Fruit fly (Drosophila melanogaster) whole organism, embryonic: ENCODE data around the gene IleRS-m.

Source experiments
- Atf6 ChIP-seq: fragments of 200-800 bp; sonication (Bioruptor generic); IDR thresholded peaks from 2 replicates; pipeline ENCODE4 v1.3.6; 2022; ENCODE audit warnings: missing biosample characterization, missing genetic modification characterization
- Bdp1 ChIP-seq: fragments of 200-800 bp; sonication (Bioruptor generic); optimal IDR thresholded peaks from 3 replicates; lab custom pipeline; 2016; ENCODE audit warnings: missing biosample characterization, missing genetic modification characterization
- CG10959 ChIP-seq: fragments of 200-800 bp; sonication (Bioruptor generic); IDR thresholded peaks from 2 replicates; pipeline ENCODE4 v1.3.6; 2022; ENCODE audit warnings: missing biosample characterization, missing genetic modification characterization
- CG11504 ChIP-seq: fragments of 200-800 bp; sonication (Bioruptor generic); optimal IDR thresholded peaks from 3 replicates; lab custom pipeline; 2019; ENCODE audit warnings: missing biosample characterization, mild to moderate bottlenecking, missing genetic modification characterization, moderate library complexity
- CG12236 ChIP-seq: fragments of 200-800 bp; sonication (Bioruptor generic); optimal IDR thresholded peaks from 2 replicates; lab custom pipeline; 2016; ENCODE audit warnings: missing biosample characterization, missing genetic modification characterization
- CG13296 ChIP-seq: fragments of 200-800 bp; sonication (Bioruptor generic); optimal IDR thresholded peaks from 3 replicates; lab custom pipeline; 2018; ENCODE audit warnings: missing biosample characterization, mild to moderate bottlenecking, missing genetic modification characterization
- CG13894 ChIP-seq: fragments of 200-800 bp; sonication (Bioruptor generic); optimal IDR thresholded peaks from 3 replicates; lab custom pipeline; 2018; ENCODE audit warnings: missing biosample characterization, mild to moderate bottlenecking, missing genetic modification characterization, moderate library complexity
- CG17612 ChIP-seq: fragments of 200-800 bp; sonication (Bioruptor generic); IDR thresholded peaks from 2 replicates; pipeline ENCODE4 v1.3.6; 2022; ENCODE audit warnings: missing biosample characterization, missing genetic modification characterization
- CG2116 ChIP-seq: fragments of 200-800 bp; sonication (Bioruptor generic); optimal IDR thresholded peaks from 3 replicates; lab custom pipeline; 2018; ENCODE audit warnings: missing biosample characterization, mild to moderate bottlenecking, missing genetic modification characterization
- CG34224 ChIP-seq: fragments of 200-800 bp; sonication (Bioruptor generic); IDR thresholded peaks from 3 replicates; pipeline ENCODE4 v1.3.6; 2022; ENCODE audit warnings: missing biosample characterization, missing genetic modification characterization; ENCODE audit not compliant: partially characterized antibody
- CG4360 ChIP-seq: fragments of 200-800 bp; sonication (Bioruptor generic); IDR thresholded peaks from 2 replicates; pipeline ENCODE4 v1.3.6; 2022; ENCODE audit warnings: missing biosample characterization, missing genetic modification characterization
- CG4707 ChIP-seq: fragments of 200-800 bp; sonication (Bioruptor generic); optimal IDR thresholded peaks from 2 replicates; lab custom pipeline; 2018; ENCODE audit warnings: missing biosample characterization, mild to moderate bottlenecking, missing genetic modification characterization, moderate library complexity
- CG4854 ChIP-seq: fragments of 200-800 bp; sonication (Bioruptor generic); optimal IDR thresholded peaks from 2 replicates; lab custom pipeline; 2016; ENCODE audit warnings: missing biosample characterization, missing genetic modification characterization, inconsistent platforms
- CG7786 ChIP-seq: fragments of 200-800 bp; sonication (Bioruptor generic); optimal IDR thresholded peaks from 2 replicates; lab custom pipeline; 2016; ENCODE audit warnings: missing biosample characterization, missing genetic modification characterization
- CG9215 ChIP-seq: fragments of 200-800 bp; sonication (Bioruptor generic); IDR thresholded peaks from 2 replicates; pipeline ENCODE4 v1.3.6; 2022; ENCODE audit warnings: missing biosample characterization, missing genetic modification characterization
- CG9727 ChIP-seq: fragments of 200-800 bp; sonication (Bioruptor generic); optimal IDR thresholded peaks from 3 replicates; lab custom pipeline; 2017; ENCODE audit warnings: missing biosample characterization, mild to moderate bottlenecking, missing genetic modification characterization
- CG9797 ChIP-seq: fragments of 200-800 bp; sonication (Bioruptor generic); optimal IDR thresholded peaks from 3 replicates; lab custom pipeline; 2018; ENCODE audit warnings: missing biosample characterization, mild to moderate bottlenecking, missing genetic modification characterization
- Camta ChIP-seq: fragments of 200-800 bp; sonication (Bioruptor generic); optimal IDR thresholded peaks from 2 replicates; lab custom pipeline; 2016; ENCODE audit warnings: missing biosample characterization, missing genetic modification characterization
- D19A ChIP-seq: fragments of 200-800 bp; optimal IDR thresholded peaks from 3 replicates; lab custom pipeline; 2019; ENCODE audit warnings: missing biosample characterization, mild to moderate bottlenecking, missing genetic modification characterization, moderate library complexity
- HLH4C ChIP-seq: fragments of 200-800 bp; sonication (Bioruptor generic); IDR thresholded peaks from 3 replicates; pipeline ENCODE4 v1.3.6; 2022; ENCODE audit warnings: missing biosample characterization, missing genetic modification characterization; ENCODE audit not compliant: partially characterized antibody
- HmgD ChIP-seq: fragments of 200-800 bp; sonication (Bioruptor generic); optimal IDR thresholded peaks from 3 replicates; lab custom pipeline; 2016; ENCODE audit warnings: missing biosample characterization, missing genetic modification characterization
- Hr51 ChIP-seq, 2 experiments: fragments of 200-800 bp; sonication (Bioruptor generic); optimal IDR thresholded peaks; 2 replicates in 1 of 2; 3 replicates in 1 of 2; lab custom pipeline; 2016 to 2018; ENCODE audit warnings: missing biosample characterization in 2 of 2, missing genetic modification characterization in 2 of 2, mild to moderate bottlenecking in 1 of 2, moderate library complexity in 1 of 2
- Med ChIP-seq: fragments of 200-800 bp; sonication (Bioruptor generic); peaks from one replicate; lab custom pipeline; 2016; ENCODE audit warnings: missing biosample characterization, missing genetic modification characterization, mild to moderate bottlenecking, inconsistent platforms, moderate library complexity
- Neu2 ChIP-seq: fragments of 200-800 bp; sonication (Bioruptor generic); optimal IDR thresholded peaks from 3 replicates; lab custom pipeline; 2016; ENCODE audit warnings: missing biosample characterization, missing genetic modification characterization, borderline replicate concordance
- Sox102F ChIP-seq: fragments of 200-800 bp; sonication (Bioruptor generic); optimal IDR thresholded peaks from 2 replicates; lab custom pipeline; 2018; ENCODE audit warnings: missing biosample characterization, mild to moderate bottlenecking, missing genetic modification characterization, moderate library complexity
- Sry-β ChIP-seq: fragments of 200-800 bp; sonication (Bioruptor generic); optimal IDR thresholded peaks from 2 replicates; lab custom pipeline; 2018; ENCODE audit warnings: missing biosample characterization, mild to moderate bottlenecking, missing genetic modification characterization, moderate library complexity
- Sry-δ ChIP-seq: fragments of 200-800 bp; sonication (Bioruptor generic); optimal IDR thresholded peaks from 2 replicates; lab custom pipeline; 2016; ENCODE audit warnings: missing biosample characterization, missing genetic modification characterization
- Taf1 ChIP-seq: fragments of 200-800 bp; sonication (Bioruptor generic); IDR thresholded peaks from 2 replicates; pipeline ENCODE4 v1.3.6; 2022; ENCODE audit warnings: missing biosample characterization, missing genetic modification characterization
- Trl ChIP-seq, 3 experiments: fragments of >200 bp in 2 of 3; fragments of 200-800 bp in 1 of 3; sonication (Bioruptor generic) in 1 of 3; optimal IDR thresholded peaks; 2 replicates in 1 of 3; 3 replicates in 2 of 3; lab custom pipeline; 2016 to 2017; ENCODE audit warnings: missing biosample characterization in 1 of 3, missing genetic modification characterization in 1 of 3
- ato ChIP-seq: fragments of 200-800 bp; sonication (Bioruptor generic); IDR thresholded peaks from 2 replicates; pipeline ENCODE4 v1.3.6; 2022; ENCODE audit warnings: missing biosample characterization, missing genetic modification characterization; ENCODE audit not compliant: partially characterized antibody
- bsh ChIP-seq, 2 experiments: fragments of 200-800 bp; sonication (Bioruptor generic); optimal IDR thresholded peaks; 2 replicates each; lab custom pipeline; 2017 to 2018; ENCODE audit warnings: mild to moderate bottlenecking in 2 of 2, missing biosample characterization in 2 of 2, missing genetic modification characterization in 2 of 2, moderate library complexity in 1 of 2
- da ChIP-seq: fragments of 200-800 bp; sonication (Bioruptor generic); optimal IDR thresholded peaks from 2 replicates; lab custom pipeline; 2016; ENCODE audit warnings: missing biosample characterization, missing genetic modification characterization
- dati ChIP-seq: fragments of 200-800 bp; sonication (Bioruptor generic); IDR thresholded peaks from 2 replicates; pipeline ENCODE4 v1.3.6; 2022; ENCODE audit warnings: missing biosample characterization, missing genetic modification characterization
- gsb-n ChIP-seq: fragments of 200-800 bp; sonication (Bioruptor generic); optimal IDR thresholded peaks from 3 replicates; lab custom pipeline; 2018; ENCODE audit warnings: missing biosample characterization, mild to moderate bottlenecking, missing genetic modification characterization
- hb ChIP-seq: fragments of 200-800 bp; sonication (Bioruptor generic); IDR thresholded peaks from 3 replicates; pipeline ENCODE4 v1.3.6; 2022; ENCODE audit warnings: missing biosample characterization, missing genetic modification characterization; ENCODE audit not compliant: partially characterized antibody
- her ChIP-seq: fragments of 200-800 bp; sonication (Bioruptor generic); optimal IDR thresholded peaks from 2 replicates; lab custom pipeline; 2016; ENCODE audit warnings: missing biosample characterization, missing genetic modification characterization
- hth ChIP-seq: fragments of >200 bp; optimal IDR thresholded peaks from 2 replicates; lab custom pipeline; 2017; ENCODE audit warnings: inconsistent platforms
- klu ChIP-seq: fragments of 200-800 bp; sonication (Bioruptor generic); IDR thresholded peaks from 2 replicates; pipeline ENCODE4 v1.3.6; 2022; ENCODE audit warnings: missing biosample characterization, missing genetic modification characterization
- luna ChIP-seq: fragments of 200-800 bp; sonication (Bioruptor generic); optimal IDR thresholded peaks from 2 replicates; lab custom pipeline; 2016; ENCODE audit warnings: missing biosample characterization, missing genetic modification characterization
- nau ChIP-seq: fragments of 200-800 bp; sonication (Bioruptor generic); optimal IDR thresholded peaks from 3 replicates; lab custom pipeline; 2017; ENCODE audit warnings: missing biosample characterization, mild to moderate bottlenecking, missing genetic modification characterization, missing genetic modification reagents
- pfk ChIP-seq: fragments of 200-800 bp; sonication (Bioruptor generic); optimal IDR thresholded peaks from 2 replicates; lab custom pipeline; 2018; ENCODE audit warnings: missing biosample characterization, mild to moderate bottlenecking, missing genetic modification characterization, moderate library complexity
- psq ChIP-seq: fragments of 200-800 bp; sonication (Bioruptor generic); optimal IDR thresholded peaks from 2 replicates; lab custom pipeline; 2017; ENCODE audit warnings: missing biosample characterization, missing genetic modification characterization
- ranshi ChIP-seq: fragments of 200-800 bp; sonication (Bioruptor generic); IDR thresholded peaks from 2 replicates; pipeline ENCODE4 v1.3.6; 2022; ENCODE audit warnings: missing biosample characterization, missing genetic modification characterization
- scrt ChIP-seq: fragments of 200-800 bp; sonication (Bioruptor generic); optimal IDR thresholded peaks from 2 replicates; lab custom pipeline; 2018; ENCODE audit warnings: missing biosample characterization, mild to moderate bottlenecking, missing genetic modification characterization, moderate library complexity
- tgo ChIP-seq: fragments of 200-800 bp; sonication (Bioruptor generic); IDR thresholded peaks from 3 replicates; pipeline ENCODE4 v1.3.6; 2022; ENCODE audit warnings: missing biosample characterization, missing genetic modification characterization
- tin ChIP-seq: fragments of 200-800 bp; sonication (Bioruptor generic); optimal IDR thresholded peaks from 3 replicates; lab custom pipeline; 2016; ENCODE audit warnings: missing biosample characterization, missing genetic modification characterization
- toy ChIP-seq: fragments of 200-800 bp; sonication (Bioruptor generic); IDR thresholded peaks from 2 replicates; pipeline ENCODE4 v1.3.6; 2022; ENCODE audit warnings: missing biosample characterization, missing genetic modification characterization
- z ChIP-seq: fragments of 200-800 bp; sonication (Bioruptor generic); IDR thresholded peaks from 3 replicates; pipeline ENCODE4 v1.3.6; 2022; ENCODE audit warnings: missing biosample characterization, missing genetic modification characterization
- zf30C ChIP-seq: fragments of 200-800 bp; sonication (Bioruptor generic); optimal IDR thresholded peaks from 3 replicates; lab custom pipeline; 2018; ENCODE audit warnings: missing biosample characterization, mild to moderate bottlenecking, missing genetic modification characterization

The IleRS-m gene

DNA sequence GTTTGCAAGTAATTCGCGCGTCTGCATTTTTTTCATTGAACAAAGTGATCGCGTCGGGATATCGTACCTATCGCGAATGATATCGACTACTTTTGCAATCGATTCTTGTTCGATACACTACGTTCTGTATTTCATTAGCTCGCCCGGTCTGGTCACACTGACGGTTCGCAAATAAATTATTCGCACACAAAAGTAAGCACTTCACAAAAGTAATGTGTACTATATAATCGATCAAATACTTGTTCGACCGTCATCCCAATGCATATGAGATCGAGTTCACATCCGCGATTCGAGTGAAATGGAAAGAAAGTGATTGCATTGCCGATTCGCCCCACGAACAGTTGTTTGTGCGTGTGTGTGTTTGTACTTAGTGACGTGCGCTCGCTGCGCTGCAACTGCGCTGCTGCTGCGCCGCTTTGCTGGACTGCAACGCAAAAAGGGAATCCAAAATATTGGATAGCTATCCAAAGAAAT, 9.7 kb upstream of the IleRS-m start, which contains the start of the genes CG5235 and ClC-c (continued):
- no peak for TF ChIP-seq CG9215 (GFP tag; lab: Robert Waterston, UW)
- TF ChIP-seq gsb-n (tag; lab: Kevin White, UChicago) = no peak
- TF ChIP-seq scrt (GFP tag; lab: Kevin White, UChicago) = no peak
- TF ChIP-seq Hr51 (GFP tag; optimal IDR thresholded peaks at IDR 0.05; lab: Kevin White, UChicago) = no peak
- no peak for TF ChIP-seq toy (GFP tag; lab: Robert Waterston, UW)
- TF ChIP-seq ranshi (GFP tag; lab: Robert Waterston, UW) = no peak
- no peak for TF ChIP-seq tin (GFP tag; lab: Kevin White, UChicago)
- TF ChIP-seq Neu2 (GFP tag; lab: Kevin White, UChicago) = no peak
- no peak for TF ChIP-seq hth (lab: Kevin White, UChicago)
- no peak for TF ChIP-seq CG4707 (GFP tag; lab: Kevin White, UChicago)
- TF ChIP-seq bsh (GFP tag; optimal IDR thresholded peaks at IDR 0.05; lab: Kevin White, UChicago) = no peak
- no peak for TF ChIP-seq CG9727 (GFP tag; lab: Kevin White, UChicago)
- no peak for TF ChIP-seq CG10959 (GFP tag; lab: Robert Waterston, UW)
- TF ChIP-seq zf30C (GFP tag; lab: Kevin White, UChicago) = no peak
- no peak for TF ChIP-seq CG11504
- no peak for TF ChIP-seq klu (GFP tag; lab: Robert Waterston, UW)
- TF ChIP-seq CG12236 = no peak
- no peak for TF ChIP-seq dati
- TF ChIP-seq psq (GFP tag; lab: Kevin White, UChicago) = no peak
- no peak for TF ChIP-seq CG7786
- TF ChIP-seq z (GFP tag; lab: Robert Waterston, UW) = no peak
- no peak for TF ChIP-seq luna (GFP tag; lab: Kevin White, UChicago)
- no peak for TF ChIP-seq CG4854
- TF ChIP-seq Sry-β = no peak
- TF ChIP-seq HLH4C = peak; percentile 84
- TF ChIP-seq Atf6 (GFP tag; lab: Robert Waterston, UW) = 0 out of 2 replicates have a peak, but pooled peaks have one; percentile 34
- peak; percentile 66 for TF ChIP-seq Sry-δ (GFP tag; lab: Kevin White, UChicago)
- TF ChIP-seq her (GFP tag; lab: Kevin White, UChicago) = peak; percentile 16
- TF ChIP-seq, all 482 proteins: peak for 86

DNA sequence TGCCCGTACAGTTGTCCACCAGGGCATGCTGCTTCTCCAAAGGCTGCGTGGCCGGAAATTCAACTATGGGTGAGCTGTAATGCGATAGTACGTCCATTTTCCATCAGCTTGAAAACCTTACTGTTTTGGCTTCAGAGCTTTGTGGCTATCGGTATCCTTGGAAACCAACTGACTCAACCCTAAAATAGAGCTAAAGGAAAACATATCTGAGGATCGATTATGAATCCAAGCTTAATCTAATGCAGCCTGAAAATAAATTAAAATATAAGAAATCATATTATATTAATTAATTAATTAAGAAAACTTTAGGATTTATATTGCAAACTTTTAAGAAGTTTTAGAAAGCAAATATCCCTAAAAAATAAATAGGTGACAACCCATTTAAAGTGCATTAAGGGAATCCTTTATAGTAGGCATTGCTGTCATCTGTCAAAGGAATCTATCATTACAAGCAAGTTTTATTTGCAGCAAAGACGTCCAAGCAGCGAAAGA, 2.6 kb upstream of the IleRS-m start, which contains the start of the genes CG13074 and ATPsynbetaL:
Gene CG13074, minus strand, starts transcription at position 101 of the 492 bp plus-strand sequence.
Gene ATPsynbetaL, plus strand, starts transcription at position 442 of the 492 bp plus-strand sequence.
- no peak for TF ChIP-seq Sox102F (GFP tag; lab: Kevin White, UChicago)
- no peak for TF ChIP-seq D19A

DNA sequence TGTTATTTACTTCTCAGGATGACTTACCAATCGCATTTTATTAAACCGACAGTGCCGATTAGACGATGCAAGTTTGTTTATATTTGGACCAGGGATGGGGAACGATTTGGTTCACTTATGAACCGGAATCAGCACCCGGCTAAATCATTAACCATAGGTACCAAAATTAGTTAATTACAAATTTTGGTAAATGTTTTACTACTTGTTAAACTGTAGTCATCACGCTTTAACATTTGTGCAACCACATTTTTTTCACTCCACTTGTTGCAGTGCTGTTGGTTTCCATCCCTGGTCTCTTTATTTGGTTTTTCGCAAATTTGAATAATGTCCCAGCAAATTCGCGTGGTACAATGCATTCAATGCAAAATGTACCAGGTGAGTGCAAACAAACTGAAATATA, 5.4 kb downstream of the IleRS-m start, which contains the start of the genes IntS9 and CG43295:
Gene IntS9, minus strand, starts transcription at position 100 of the 400 bp plus-strand sequence.
Gene CG43295, plus strand, starts transcription at position 325 of the 400 bp plus-strand sequence.
- TF ChIP-seq CG13894 (tag; lab: Kevin White, UChicago) (no peak), CG13296 (GFP tag; lab: Kevin White, UChicago) (no peak), Camta (GFP tag; lab: Kevin White, UChicago) (peak; percentile 89), Trl (optimal IDR thresholded peaks at IDR 0.05; lab: Kevin White, UChicago) (no peak), Trl (GFP tag; optimal IDR thresholded peaks at IDR 0.05; lab: Kevin White, UChicago) (peak; percentile 87), Med (peak; percentile 98), CG9797 (GFP tag; lab: Kevin White, UChicago) (no peak), Bdp1 (peak; percentile 80), HmgD (GFP tag; lab: Kevin White, UChicago) (peak; percentile 39), da (GFP tag; lab: Kevin White, UChicago) (peak; percentile 48), nau (GFP tag; lab: Kevin White, UChicago) (no peak), CG17612 (GFP tag; lab: Robert Waterston, UW) (peak; percentile 47; the same call in 1 of the 2 replicates), Taf1 (GFP tag; lab: Robert Waterston, UW) (peak; percentile 66), tgo (GFP tag; lab: Robert Waterston, UW) (peak; percentile 80), pfk (GFP tag; lab: Kevin White, UChicago) (no peak), ato (GFP tag; lab: Robert Waterston, UW) (no peak), CG34224 (GFP tag; lab: Robert Waterston, UW) (peak; percentile 35; the same call in 1 of the 3 replicates), CG4360 (GFP tag; lab: Robert Waterston, UW) (no peak), hb (no peak), CG2116 (peak; percentile 67)
